Worm (Caenorhabditis elegans) whole organism, mixed stage, embryonic: Measurements from ENCODE around the gene ced-8.

Experiments used
- M03D4.4 ChIP-seq: sonication (generic microtip); optimal IDR thresholded peaks from 2 replicates; lab custom pipeline; 2017; ENCODE audit warnings: mild to moderate bottlenecking, missing genetic modification characterization, missing compliant biosample characterization
- bed-3 ChIP-seq: fragments of 200-800 bp; sonication (Bioruptor generic); optimal IDR thresholded peaks from 3 replicates; lab custom pipeline; 2018; ENCODE audit warnings: mild to moderate bottlenecking, missing genetic modification characterization, moderate library complexity, missing compliant biosample characterization
- blmp-1 ChIP-seq: fragments of 150-350 bp; optimal IDR thresholded peaks from 2 replicates; lab custom pipeline; 2014; ENCODE audit warnings: missing biosample characterization, missing genetic modification characterization
- ceh-39 ChIP-seq: fragments of 150-350 bp; optimal IDR thresholded peaks from 2 replicates; lab custom pipeline; 2014; ENCODE audit warnings: missing biosample characterization, missing genetic modification characterization
- ceh-43 ChIP-seq: fragments of 200-800 bp; sonication (Bioruptor generic); optimal IDR thresholded peaks from 2 replicates; lab custom pipeline; 2018; ENCODE audit warnings: mild to moderate bottlenecking, missing genetic modification characterization, moderate library complexity, missing compliant biosample characterization
- ceh-83 ChIP-seq: fragments of 200-800 bp; sonication (Bioruptor generic); optimal IDR thresholded peaks from 2 replicates; lab custom pipeline; 2018; ENCODE audit warnings: mild to moderate bottlenecking, missing genetic modification characterization, missing compliant biosample characterization
- ces-1 ChIP-seq: fragments of 150-350 bp; optimal IDR thresholded peaks from 2 replicates; lab custom pipeline; 2014; ENCODE audit warnings: missing biosample characterization, missing genetic modification reagents, missing genetic modification characterization
- cnd-1 ChIP-seq: fragments of 200-800 bp; sonication (Bioruptor generic); optimal IDR thresholded peaks from 2 replicates; lab custom pipeline; 2018; ENCODE audit warnings: mild to moderate bottlenecking, missing genetic modification characterization, missing compliant biosample characterization
- drap-1 ChIP-seq: fragments of 200-800 bp; sonication (Bioruptor generic); optimal IDR thresholded peaks from 3 replicates; lab custom pipeline; 2018; ENCODE audit warnings: mild to moderate bottlenecking, missing genetic modification characterization, missing compliant biosample characterization
- elt-1 ChIP-seq: sonication (generic microtip); optimal IDR thresholded peaks from 2 replicates; lab custom pipeline; 2017; ENCODE audit warnings: missing genetic modification characterization, mild to moderate bottlenecking, missing compliant biosample characterization, antibody characterized with exemption, moderate library complexity, borderline replicate concordance; ENCODE audit not compliant: insufficient read depth
- elt-3 ChIP-seq: fragments of 150-350 bp; optimal IDR thresholded peaks from 2 replicates; lab custom pipeline; 2014; ENCODE audit warnings: missing biosample characterization, missing genetic modification characterization
- ham-2 ChIP-seq: fragments of 200-800 bp; sonication (Bioruptor generic); optimal IDR thresholded peaks from 2 replicates; lab custom pipeline; 2018; ENCODE audit warnings: mild to moderate bottlenecking, missing genetic modification characterization, missing compliant biosample characterization
- hlh-1 ChIP-seq: fragments of 150-350 bp; optimal IDR thresholded peaks from 2 replicates; lab custom pipeline; 2014; ENCODE audit warnings: missing biosample characterization, missing genetic modification reagents, missing genetic modification characterization
- lin-13 ChIP-seq: fragments of 150-350 bp; optimal IDR thresholded peaks from 2 replicates; lab custom pipeline; 2014; ENCODE audit warnings: missing biosample characterization, missing genetic modification characterization
- lin-32 ChIP-seq: fragments of 200-800 bp; sonication (Bioruptor generic); optimal IDR thresholded peaks from 2 replicates; lab custom pipeline; 2018; ENCODE audit warnings: mild to moderate bottlenecking, missing genetic modification characterization, missing compliant biosample characterization
- lsy-2 ChIP-seq: fragments of 150-350 bp; optimal IDR thresholded peaks from 2 replicates; lab custom pipeline; 2014; ENCODE audit warnings: missing biosample characterization, missing genetic modification characterization
- mls-2 ChIP-seq: sonication (generic microtip); optimal IDR thresholded peaks from 2 replicates; lab custom pipeline; 2016; ENCODE audit warnings: mild to moderate bottlenecking, missing genetic modification characterization, moderate library complexity, missing compliant biosample characterization
- nhr-12 ChIP-seq: fragments of 150-350 bp; optimal IDR thresholded peaks from 2 replicates; lab custom pipeline; 2014; ENCODE audit warnings: missing biosample characterization, missing genetic modification characterization
- nhr-2 ChIP-seq: fragments of 150-350 bp; optimal IDR thresholded peaks from 2 replicates; lab custom pipeline; 2014; ENCODE audit warnings: missing biosample characterization, missing genetic modification characterization
- nhr-237 ChIP-seq: fragments of 150-350 bp; optimal IDR thresholded peaks from 2 replicates; lab custom pipeline; 2014; ENCODE audit warnings: missing biosample characterization, missing genetic modification characterization
- nhr-28 ChIP-seq: fragments of 150-350 bp; optimal IDR thresholded peaks from 2 replicates; lab custom pipeline; 2014; ENCODE audit warnings: missing biosample characterization, missing genetic modification characterization
- sem-2 ChIP-seq: fragments of 200-800 bp; sonication (Bioruptor generic); optimal IDR thresholded peaks from 2 replicates; lab custom pipeline; 2018; ENCODE audit warnings: mild to moderate bottlenecking, missing genetic modification characterization, missing compliant biosample characterization
- snpc-4 ChIP-seq: fragments of 150-350 bp; optimal IDR thresholded peaks from 2 replicates; lab custom pipeline; 2014; ENCODE audit warnings: missing biosample characterization, missing genetic modification characterization
- sptf-1 ChIP-seq: sonication (generic microtip); optimal IDR thresholded peaks from 2 replicates; lab custom pipeline; 2017; ENCODE audit warnings: mild to moderate bottlenecking, missing genetic modification characterization, moderate library complexity, missing compliant biosample characterization
- tbx-8 ChIP-seq: fragments of 200-800 bp; sonication (Bioruptor generic); optimal IDR thresholded peaks from 2 replicates; lab custom pipeline; 2018; ENCODE audit warnings: mild to moderate bottlenecking, missing genetic modification characterization, moderate library complexity, missing compliant biosample characterization
- unc-39 ChIP-seq: fragments of 150-350 bp; optimal IDR thresholded peaks from 2 replicates; lab custom pipeline; 2014; ENCODE audit warnings: missing biosample characterization, missing genetic modification characterization
- unc-62 ChIP-seq: fragments of 150-350 bp; optimal IDR thresholded peaks from 2 replicates; lab custom pipeline; 2014; ENCODE audit warnings: missing biosample characterization, missing genetic modification reagents, missing genetic modification characterization
- zip-8 ChIP-seq: fragments of 150-350 bp; optimal IDR thresholded peaks from 2 replicates; lab custom pipeline; 2014; ENCODE audit warnings: missing biosample characterization, missing genetic modification characterization
- ztf-11 ChIP-seq: fragments of 150-350 bp; optimal IDR thresholded peaks from 2 replicates; lab custom pipeline; 2014; ENCODE audit warnings: missing biosample characterization, missing genetic modification characterization

Gene ced-8

DNA sequence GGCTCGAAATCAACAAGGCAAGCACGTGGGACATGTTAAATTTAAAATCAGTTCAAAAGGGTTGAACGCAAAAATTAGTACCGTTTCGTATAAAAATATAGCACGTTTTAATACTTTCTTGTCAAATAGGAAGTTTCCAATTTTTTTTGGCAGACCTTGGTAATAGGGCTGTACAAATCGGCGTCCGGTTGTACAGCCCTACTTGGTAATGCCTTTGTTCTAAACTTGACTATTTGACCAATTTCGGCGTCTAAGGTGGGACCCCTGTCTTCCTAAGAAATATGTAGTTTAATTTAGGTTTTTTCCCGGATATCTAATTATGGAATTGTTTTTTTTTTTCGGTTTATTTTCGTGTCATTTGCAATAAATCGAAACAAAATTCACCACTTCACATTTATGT is 12.8 kb upstream of the ced-8 start:
- no peak for TF ChIP-seq unc-39 (tag; lab: Kevin White, UChicago)
- TF ChIP-seq bed-3 (GFP tag; lab: Kevin White, UChicago) = no peak
- TF ChIP-seq ham-2 (GFP tag; lab: Kevin White, UChicago) = no peak
- no peak for TF ChIP-seq nhr-28 (tag; lab: Kevin White, UChicago)
- TF ChIP-seq hlh-1 (tag; lab: Kevin White, UChicago) = no peak
- TF ChIP-seq nhr-237 (tag; lab: Kevin White, UChicago) = no peak
- TF ChIP-seq drap-1 (GFP tag; lab: Kevin White, UChicago) = no peak
- TF ChIP-seq nhr-2 (tag; lab: Kevin White, UChicago) = no peak
- TF ChIP-seq sptf-1 (tag; lab: Kevin White, UChicago) = no peak
- TF ChIP-seq tbx-8 (GFP tag; lab: Kevin White, UChicago) = no peak
- no peak for TF ChIP-seq unc-62
- no peak for TF ChIP-seq blmp-1 (tag; lab: Kevin White, UChicago)
- no peak for TF ChIP-seq lsy-2 (tag; lab: Kevin White, UChicago)
- no peak for TF ChIP-seq mls-2 (tag; lab: Kevin White, UChicago)
- TF ChIP-seq cnd-1 (tag; lab: Kevin White, UChicago) = no peak
- no peak for TF ChIP-seq ces-1 (GFP tag; lab: Kevin White, UChicago)
- no peak for TF ChIP-seq snpc-4 (tag; lab: Kevin White, UChicago)
- no peak for TF ChIP-seq ceh-39 (tag; lab: Kevin White, UChicago)
- no peak for TF ChIP-seq ceh-43 (GFP tag; lab: Kevin White, UChicago)

DNA sequence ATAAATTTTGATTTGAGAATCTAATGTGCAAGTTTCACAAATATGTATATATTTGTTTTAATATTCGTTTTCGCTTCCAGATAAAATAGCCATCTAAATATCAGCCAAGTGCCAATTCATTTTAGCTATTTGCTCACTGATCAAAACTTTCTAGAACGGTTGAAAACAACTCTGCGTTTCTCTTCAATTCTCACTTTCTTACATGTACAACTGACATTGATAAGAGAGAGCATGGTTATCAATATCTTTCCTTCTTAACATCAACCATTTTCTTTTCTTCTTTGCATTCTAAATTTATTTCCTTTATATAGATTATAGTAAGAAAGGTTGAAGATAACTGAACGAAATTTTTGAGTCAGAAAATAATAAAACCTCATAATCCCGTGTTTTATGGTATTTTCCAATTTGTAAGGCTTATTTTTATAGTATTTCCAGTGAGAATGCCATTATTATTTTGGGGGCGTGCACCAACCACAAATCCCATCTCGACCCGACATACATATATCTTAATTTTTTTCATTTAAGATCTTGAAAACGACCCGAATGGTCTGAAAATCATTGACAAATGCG is 11.7 kb upstream of the ced-8 start, which contains the start of gene F08F1.3:
Gene F08F1.3, plus strand, starts transcription at position 520 of the 570 bp plus-strand sequence.
- TF ChIP-seq nhr-237 (tag; lab: Kevin White, UChicago) (no peak), zip-8 (tag; lab: Kevin White, UChicago) (no peak), unc-39 (tag; lab: Kevin White, UChicago) (no peak)

DNA sequence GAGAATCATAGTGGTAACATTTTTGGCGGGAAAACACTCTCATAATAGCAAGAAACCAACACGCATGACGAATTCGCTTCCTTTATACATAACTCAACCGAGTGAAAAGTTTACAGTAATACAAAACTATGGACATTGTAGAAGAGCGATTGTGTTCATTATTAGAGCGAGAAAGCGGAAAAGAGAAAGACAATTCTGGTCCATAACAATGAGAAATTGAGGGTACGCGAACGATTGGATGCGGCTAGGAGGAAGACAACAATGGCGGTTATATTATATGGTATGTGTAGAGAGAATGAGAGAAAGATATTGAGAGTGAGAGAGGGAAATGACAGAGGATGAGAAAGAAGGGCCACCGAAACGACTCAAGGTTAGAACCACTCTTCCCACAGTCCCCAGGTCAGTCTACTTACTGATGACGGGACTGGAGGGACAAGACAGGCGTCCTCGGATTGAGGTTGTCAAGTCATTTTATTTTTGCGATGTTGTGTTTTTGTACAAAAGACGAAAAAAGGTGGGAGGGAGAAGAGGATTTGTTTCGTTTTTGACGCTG is 9.5 kb upstream of the ced-8 start:
- TF ChIP-seq ztf-11 (tag; lab: Kevin White, UChicago) (no peak), ces-1 (GFP tag; lab: Kevin White, UChicago) (no peak), unc-39 (tag; lab: Kevin White, UChicago) (no peak), ceh-83 (no peak), lsy-2 (tag; lab: Kevin White, UChicago) (no peak), blmp-1 (tag; lab: Kevin White, UChicago) (no peak), mls-2 (tag; lab: Kevin White, UChicago) (peak; percentile 16), elt-1 (no peak), ceh-43 (GFP tag; lab: Kevin White, UChicago) (no peak), ham-2 (GFP tag; lab: Kevin White, UChicago) (peak; percentile 72), lin-32 (no peak), elt-3 (peak; percentile 26)

DNA sequence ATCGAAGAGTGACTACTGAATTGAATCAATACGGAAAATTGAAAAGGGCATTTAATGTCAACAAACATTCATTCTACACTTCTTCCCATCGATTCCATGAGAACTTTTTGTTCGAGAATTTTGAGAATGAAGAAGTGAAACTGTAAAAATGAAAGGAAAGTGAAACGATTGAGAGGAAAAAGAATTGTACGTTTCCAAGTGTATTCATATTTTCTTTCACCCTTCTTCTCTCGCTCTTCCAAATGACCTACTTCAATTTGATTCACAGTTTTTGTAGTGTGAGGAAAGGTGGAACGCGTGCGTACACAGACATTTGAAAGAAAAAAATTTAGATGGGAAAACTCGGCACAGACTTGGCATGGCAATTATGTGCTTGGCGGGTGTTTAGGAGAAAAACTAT is 7.6 kb upstream of the ced-8 start:
- TF ChIP-seq tbx-8 (GFP tag; lab: Kevin White, UChicago) (no peak), sem-2 (no peak), blmp-1 (tag; lab: Kevin White, UChicago) (no peak), ceh-43 (GFP tag; lab: Kevin White, UChicago) (no peak)

DNA sequence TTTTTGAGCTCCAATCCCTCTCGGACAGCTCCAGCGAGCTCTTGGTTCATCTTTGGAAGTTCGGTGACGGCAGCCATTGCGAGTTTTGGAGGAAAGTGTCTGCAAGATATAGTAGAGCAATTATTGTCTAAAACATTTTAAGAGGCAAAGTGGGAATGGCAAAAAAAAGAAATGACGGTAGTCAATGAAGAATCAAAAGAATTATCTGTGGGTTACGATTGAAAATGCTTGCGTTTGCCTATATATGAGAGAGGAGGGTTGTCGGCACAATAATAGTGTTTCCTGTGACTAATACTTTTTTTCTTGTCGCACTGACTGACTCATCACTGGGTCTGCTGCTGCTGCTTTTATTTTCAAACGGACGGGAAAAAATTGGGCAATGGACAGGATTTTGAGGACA is 6.9 kb upstream of the ced-8 start, which contains the start of gene tth-1:
Gene tth-1, minus strand, starts transcription at position 101 of the 400 bp plus-strand sequence.
- no peak for TF ChIP-seq ceh-43 (GFP tag; lab: Kevin White, UChicago)
- no peak for TF ChIP-seq M03D4.4 (tag; lab: Kevin White, UChicago)
- no peak for TF ChIP-seq bed-3 (GFP tag; lab: Kevin White, UChicago)
- no peak for TF ChIP-seq sem-2
- TF ChIP-seq nhr-12 (tag; lab: Kevin White, UChicago) = no peak
- no peak for TF ChIP-seq lin-13
- TF ChIP-seq unc-62 = no peak
- no peak for TF ChIP-seq ham-2 (GFP tag; lab: Kevin White, UChicago)
- no peak for TF ChIP-seq ztf-11 (tag; lab: Kevin White, UChicago)
- TF ChIP-seq nhr-28 (tag; lab: Kevin White, UChicago) = no peak
- TF ChIP-seq lin-32 = no peak
